Worm (Caenorhabditis elegans) whole organism, L4 larva: ENCODE data around the gene C17C3.24.
A peak's percentile ranks its signal among the peaks of the same experiment; 100 is the strongest.

Experiments used
- F10B5.3 ChIP-seq: sonication (generic microtip); optimal IDR thresholded peaks from 2 replicates; lab custom pipeline; 2016; ENCODE audit warnings: mild to moderate bottlenecking, missing genetic modification characterization, missing compliant biosample characterization
- F26F4.8 ChIP-seq: fragments of 200-800 bp; sonication (Bioruptor generic); conservative IDR thresholded peaks from 2 replicates; pipeline ENCODE4 v1.3.6; 2022; ENCODE audit warnings: missing genetic modification characterization, missing compliant biosample characterization
- F49E8.2 ChIP-seq: sonication (generic microtip); optimal IDR thresholded peaks from 2 replicates; lab custom pipeline; 2016; ENCODE audit warnings: missing compliant biosample characterization, mild to moderate bottlenecking, missing genetic modification characterization, borderline replicate concordance
- aha-1 ChIP-seq: fragments of 150-350 bp; peaks from one replicate; lab custom pipeline; 2014; ENCODE audit warnings: missing biosample characterization, missing genetic modification characterization
- aly-2 ChIP-seq: sonication (generic microtip); optimal IDR thresholded peaks from 2 replicates; lab custom pipeline; 2018; ENCODE audit warnings: missing biosample characterization, missing genetic modification characterization
- arid-1 ChIP-seq: fragments of 200-800 bp; sonication (Bioruptor generic); conservative IDR thresholded peaks from 2 replicates; pipeline ENCODE4 v1.3.6; 2022; ENCODE audit warnings: missing genetic modification reagents, missing genetic modification characterization, missing compliant biosample characterization
- ceh-32 ChIP-seq: sonication (generic microtip); optimal IDR thresholded peaks from 2 replicates; lab custom pipeline; 2016; ENCODE audit warnings: mild to moderate bottlenecking, missing genetic modification characterization, missing compliant biosample characterization; ENCODE audit not compliant: poor library complexity
- ceh-44 ChIP-seq: fragments of 200-800 bp; sonication (Bioruptor generic); IDR thresholded peaks from 2 replicates; pipeline ENCODE4 v1.3.6; 2022; ENCODE audit warnings: missing genetic modification reagents, missing genetic modification characterization, missing compliant biosample characterization
- ceh-62 ChIP-seq: sonication (generic microtip); optimal IDR thresholded peaks from 2 replicates; lab custom pipeline; 2017; ENCODE audit warnings: missing biosample characterization, missing genetic modification characterization
- ces-1 ChIP-seq: fragments of 150-350 bp; sonication (generic microtip); optimal IDR thresholded peaks from 4 replicates; lab custom pipeline; 2014; ENCODE audit warnings: missing biosample characterization, missing genetic modification reagents, missing genetic modification characterization
- cey-2 ChIP-seq: sonication (generic microtip); optimal IDR thresholded peaks from 3 replicates; lab custom pipeline; 2017; ENCODE audit warnings: missing genetic modification characterization, mild to moderate bottlenecking, missing compliant biosample characterization, antibody characterized with exemption, borderline replicate concordance; ENCODE audit not compliant: insufficient read depth
- daf-16 ChIP-seq, 3 experiments: sonication (generic microtip); optimal IDR thresholded peaks; 2 replicates each; lab custom pipeline; 2016 to 2017; ENCODE audit warnings: missing genetic modification characterization in 3 of 3, missing genetic modification reagents in 3 of 3, mild to moderate bottlenecking in 2 of 3, missing compliant biosample characterization in 2 of 3, missing biosample characterization in 1 of 3, moderate library complexity in 1 of 3
- dpl-1 ChIP-seq: fragments of 150-350 bp; optimal IDR thresholded peaks from 2 replicates; lab custom pipeline; 2014; ENCODE audit warnings: missing biosample characterization, missing genetic modification reagents, missing genetic modification characterization
- dve-1 ChIP-seq: sonication (generic microtip); optimal IDR thresholded peaks from 2 replicates; lab custom pipeline; 2017; ENCODE audit warnings: antibody characterized with exemption, mild to moderate bottlenecking, missing genetic modification characterization, missing compliant biosample characterization; ENCODE audit not compliant: insufficient read depth
- hlh-11 ChIP-seq: fragments of 200-800 bp; sonication (Bioruptor generic); optimal IDR thresholded peaks from 2 replicates; lab custom pipeline; 2018; ENCODE audit warnings: mild to moderate bottlenecking, missing genetic modification characterization, missing compliant biosample characterization
- hlh-30 ChIP-seq: sonication (generic microtip); optimal IDR thresholded peaks from 2 replicates; lab custom pipeline; 2017; ENCODE audit warnings: antibody characterized with exemption, mild to moderate bottlenecking, missing genetic modification characterization, missing compliant biosample characterization; ENCODE audit not compliant: insufficient read depth
- lin-15B ChIP-seq: fragments of 150-350 bp; sonication (generic microtip); optimal IDR thresholded peaks from 3 replicates; lab custom pipeline; 2014; ENCODE audit warnings: missing biosample characterization, missing genetic modification characterization
- lin-29 ChIP-seq: fragments of 200-800 bp; sonication (Bioruptor generic); IDR thresholded peaks from 2 replicates; pipeline ENCODE4 v1.3.6; 2022; ENCODE audit warnings: missing genetic modification reagents, missing genetic modification characterization, missing compliant biosample characterization
- lin-38 ChIP-seq: fragments of 200-800 bp; sonication (Bioruptor generic); IDR thresholded peaks from 2 replicates; pipeline ENCODE4 v1.3.6; 2022; ENCODE audit warnings: missing genetic modification reagents, missing genetic modification characterization, missing compliant biosample characterization
- lin-39 ChIP-seq: fragments of 150-350 bp; optimal IDR thresholded peaks from 2 replicates; lab custom pipeline; 2014; ENCODE audit warnings: missing biosample characterization, missing genetic modification reagents, missing genetic modification characterization
- madf-9 ChIP-seq: fragments of 200-800 bp; sonication (Bioruptor generic); conservative IDR thresholded peaks from 2 replicates; pipeline ENCODE4 v1.3.6; 2022; ENCODE audit warnings: missing genetic modification reagents, missing genetic modification characterization, missing compliant biosample characterization
- nhr-25 ChIP-seq: sonication (generic microtip); optimal IDR thresholded peaks from 2 replicates; lab custom pipeline; 2017; ENCODE audit warnings: missing genetic modification characterization, mild to moderate bottlenecking, missing compliant biosample characterization, antibody characterized with exemption, moderate library complexity, borderline replicate concordance; ENCODE audit not compliant: insufficient read depth
- nhr-28 ChIP-seq: fragments of 150-350 bp; optimal IDR thresholded peaks from 2 replicates; lab custom pipeline; 2014; ENCODE audit warnings: missing biosample characterization, missing genetic modification characterization
- nhr-77 ChIP-seq: fragments of 150-350 bp; optimal IDR thresholded peaks from 2 replicates; lab custom pipeline; 2014; ENCODE audit warnings: missing biosample characterization, missing genetic modification characterization
- pqm-1 ChIP-seq: sonication (generic microtip); optimal IDR thresholded peaks from 2 replicates; lab custom pipeline; 2017; ENCODE audit warnings: missing biosample characterization, missing genetic modification characterization
- rbr-2 ChIP-seq: sonication (generic microtip); optimal IDR thresholded peaks from 2 replicates; lab custom pipeline; 2016; ENCODE audit warnings: missing genotype, missing genetic modification characterization, missing compliant biosample characterization
- set-16 ChIP-seq: fragments of 200-800 bp; sonication (Bioruptor generic); IDR thresholded peaks from 2 replicates; pipeline ENCODE4 v1.3.6; 2022; ENCODE audit warnings: missing genetic modification reagents, missing genetic modification characterization, missing compliant biosample characterization
- snpc-4 ChIP-seq: fragments of 150-350 bp; optimal IDR thresholded peaks from 2 replicates; lab custom pipeline; 2014; ENCODE audit warnings: missing biosample characterization, missing genetic modification characterization
- unc-39 ChIP-seq: sonication (generic microtip); optimal IDR thresholded peaks from 2 replicates; lab custom pipeline; 2017; ENCODE audit warnings: missing biosample characterization, missing genetic modification characterization
- zfp-3 ChIP-seq: fragments of 200-800 bp; sonication (Bioruptor generic); conservative IDR thresholded peaks from 2 replicates; pipeline ENCODE4 v1.3.6; 2022; ENCODE audit warnings: missing genetic modification reagents, missing genetic modification characterization, missing compliant biosample characterization
- ztf-11 ChIP-seq: fragments of 150-350 bp; optimal IDR thresholded peaks from 2 replicates; lab custom pipeline; 2014; ENCODE audit warnings: missing biosample characterization, missing genetic modification characterization

C17C3.24 gene

ce11 chrII:5503760-5504159 lies 37.8 kb downstream of the C17C3.24 start, which contains the start of gene cyp-44A1:
Gene cyp-44A1, plus strand, starts transcription at chrII:5504044.
- TF ChIP-seq daf-16 (GFP tag; optimal IDR thresholded peaks at IDR 0.05; lab: Kevin White, UChicago) (no peak), daf-16 (tag; optimal IDR thresholded peaks at IDR 0.05; lab: Kevin White, UChicago) (peak; percentile 78), pqm-1 (peak; percentile 3), cey-2 (no peak)
- TF ChIP-seq, all 104 proteins: peak for 2

ce11 chrII:5500986-5501657 lies 40.5 kb downstream of the C17C3.24 start, which contains the start of gene F12A10.8:
Gene F12A10.8, minus strand, starts transcription at chrII:5501064.
- TF ChIP-seq lin-15B (tag; lab: Kevin White, UChicago) (no peak), aly-2 (tag; lab: Kevin White, UChicago) (no peak), ces-1 (GFP tag; lab: Kevin White, UChicago) (peak; percentile 35), aha-1 (peak; percentile 79), hlh-30 (tag; lab: Kevin White, UChicago) (peak; percentile 31), F10B5.3 (tag; lab: Kevin White, UChicago) (no peak), ceh-44 (GFP tag; lab: Robert Waterston, UW) (no peak), dpl-1 (peak; percentile 71), madf-9 (GFP tag; lab: Robert Waterston, UW) (no peak), rbr-2 (no peak), lin-38 (peak; percentile 64)

ce11 chrII:5500470-5500869 lies 41.1 kb downstream of the C17C3.24 start, which contains the start of gene fzy-1:
Gene fzy-1, plus strand, starts transcription at chrII:5500770.
- TF ChIP-seq ceh-32 (tag; lab: Kevin White, UChicago) = no peak
- no peak for TF ChIP-seq nhr-77
- TF ChIP-seq lin-29 (GFP tag; lab: Robert Waterston, UW) = no peak
- no peak for TF ChIP-seq dpl-1
- TF ChIP-seq, all 104 proteins: peak for 0

ce11 chrII:5498156-5498739 lies 43.3 kb downstream of the C17C3.24 start, which contains the start of the genes suex-1 and F12A10.9:
Gene suex-1, minus strand, starts transcription at chrII:5498256.
Gene F12A10.9, plus strand, starts transcription at chrII:5498689.
- peak; percentile 33 for TF ChIP-seq aha-1
- TF ChIP-seq dpl-1 = no peak

ce11 chrII:5497541-5497940 lies 44.0 kb downstream of the C17C3.24 start:
- no peak for TF ChIP-seq ztf-11 (tag; lab: Kevin White, UChicago)
- TF ChIP-seq arid-1 (GFP tag; lab: Robert Waterston, UW) = no peak
- TF ChIP-seq snpc-4 (tag; lab: Kevin White, UChicago) = no peak
- no peak for TF ChIP-seq F26F4.8
- TF ChIP-seq F49E8.2 (tag; lab: Kevin White, UChicago) = no peak
- no peak for TF ChIP-seq lin-39 (tag; lab: Kevin White, UChicago)
- no peak for TF ChIP-seq set-16 (GFP tag; lab: Robert Waterston, UW)
- TF ChIP-seq ceh-62 (tag; lab: Kevin White, UChicago) = no peak
- TF ChIP-seq nhr-25 (tag; lab: Kevin White, UChicago) = no peak
- no peak for TF ChIP-seq dve-1
- TF ChIP-seq unc-39 (tag; lab: Kevin White, UChicago) = no peak

- TF ChIP-seq nhr-28 (peak; percentile 77), zfp-3 (no peak), hlh-11 (tag; lab: Kevin White, UChicago) (peak; percentile 30)
These were observed 45.2 kb downstream of the C17C3.24 start, which contains the start of gene F12A10.1 for ce11 chrII:5496375-5496774. Gene F12A10.1, plus strand, starts transcription at chrII:5496540.
